Worm (Caenorhabditis elegans) whole organism, L3 larva: ENCODE data around the gene inx-8.

Experiments used
- ZK546.5 ChIP-seq: sonication (generic microtip); optimal IDR thresholded peaks from 2 replicates; lab custom pipeline; 2017; ENCODE audit warnings: missing biosample characterization, missing genetic modification characterization
- ama-1 ChIP-seq: fragments of 150-350 bp; optimal IDR thresholded peaks from 2 replicates; lab custom pipeline; 2018
- fos-1 ChIP-seq: fragments of 150-350 bp; optimal IDR thresholded peaks from 2 replicates; lab custom pipeline; 2014; ENCODE audit warnings: missing biosample characterization, missing genetic modification characterization
- jun-1 ChIP-seq: fragments of 150-350 bp; optimal IDR thresholded peaks from 2 replicates; lab custom pipeline; 2014; ENCODE audit warnings: missing biosample characterization, missing genetic modification reagents, missing genetic modification characterization
- lin-39 ChIP-seq: fragments of 150-350 bp; optimal IDR thresholded peaks from 2 replicates; lab custom pipeline; 2018; ENCODE audit warnings: missing biosample characterization, missing genetic modification reagents, missing genetic modification characterization
- nhr-237 ChIP-seq: fragments of 150-350 bp; optimal IDR thresholded peaks from 2 replicates; lab custom pipeline; 2014; ENCODE audit warnings: missing biosample characterization, missing genetic modification characterization
- pha-4 ChIP-seq: fragments of 150-350 bp; optimal IDR thresholded peaks from 2 replicates; lab custom pipeline; 2014; ENCODE audit warnings: missing biosample characterization, missing genetic modification reagents, missing genetic modification characterization
- ztf-4 ChIP-seq: fragments of 150-350 bp; optimal IDR thresholded peaks from 2 replicates; lab custom pipeline; 2014; ENCODE audit warnings: missing biosample characterization, missing genetic modification characterization

- no peak for TF ChIP-seq ztf-4 (tag; lab: Kevin White, UChicago)
- no peak for TF ChIP-seq fos-1
- TF ChIP-seq jun-1 = no peak
- no peak for TF ChIP-seq pha-4
- no peak for TF ChIP-seq nhr-237 (tag; lab: Kevin White, UChicago)
- TF ChIP-seq lin-39 (tag; lab: Kevin White, UChicago) = no peak
- TF ChIP-seq ama-1 = no peak
- TF ChIP-seq ZK546.5 = no peak
These were observed 28.2 kb downstream of the inx-8 start for ce11 chrIV:11701878-11702277.
